Worm (Caenorhabditis elegans): ENCODE results near the gene mon-2.
A peak's percentile ranks its signal among the peaks of the same experiment; 100 is the strongest.

The mon-2 gene

ce11 chrIV:12086498-12086897 is 10.1 kb upstream of the mon-2 start (continued):
- peak; percentile 81 for TF ChIP-seq athp-1 (tag; optimal IDR thresholded peaks at IDR 0.05)
- TF ChIP-seq ztf-26 (tag; optimal IDR thresholded peaks at IDR 0.05), result peak; percentile 75

- no peak for TF ChIP-seq F57A8.1 (GFP tag; optimal IDR thresholded peaks at IDR 0.05)
- no peak for TF ChIP-seq egrh-3 (GFP tag; IDR thresholded peaks at IDR 0.05)
- no peak for TF ChIP-seq B0035.1 (tag; optimal IDR thresholded peaks at IDR 0.05)
- TF ChIP-seq dpff-1 (tag; optimal IDR thresholded peaks at IDR 0.05), result no peak
- peak; percentile 1 for TF ChIP-seq ama-1 (optimal IDR thresholded peaks at IDR 0.05)
- no peak for TF ChIP-seq ama-1 (GFP tag; optimal IDR thresholded peaks at IDR 0.05)
- peak; percentile 14 for TF ChIP-seq nhr-80 (tag; optimal IDR thresholded peaks at IDR 0.05)
- no peak for TF ChIP-seq attf-6 (GFP tag; IDR thresholded peaks at IDR 0.05)
- TF ChIP-seq F52B5.7 (tag; optimal IDR thresholded peaks at IDR 0.05), result peak; percentile 5
- TF ChIP-seq ccch-3 (GFP tag; optimal IDR thresholded peaks at IDR 0.05), result no peak
- TF ChIP-seq hlh-12 (tag; optimal IDR thresholded peaks at IDR 0.05), result no peak
- TF ChIP-seq cebp-2 (GFP tag; IDR thresholded peaks at IDR 0.05), result 0 out of 2 replicates have a peak, but pooled peaks have one; percentile 43
- no peak for TF ChIP-seq madf-8 (GFP tag; conservative IDR thresholded peaks at IDR 0.05)
- TF ChIP-seq cebp-1 (GFP tag; IDR thresholded peaks at IDR 0.05), result no peak
- peak; percentile 25 for TF ChIP-seq cebp-1 (tag; optimal IDR thresholded peaks at IDR 0.05)
- no peak for TF ChIP-seq C17E4.6 (GFP tag; IDR thresholded peaks at IDR 0.05)
- TF ChIP-seq hrde-1 (tag; optimal IDR thresholded peaks at IDR 0.05; ENCODE audit: borderline replicate concordance), result peak; percentile 19
- no peak for TF ChIP-seq nhr-179 (tag; optimal IDR thresholded peaks at IDR 0.05)
- 0 out of 2 replicates have a peak, but pooled peaks have one; percentile 10 for TF ChIP-seq Y56A3A.18 (GFP tag; IDR thresholded peaks at IDR 0.05)
- TF ChIP-seq lin-35 (GFP tag; optimal IDR thresholded peaks at IDR 0.05), result peak in 1 of 3 experiments; percentile 14
- no peak for TF ChIP-seq hmg-20 (GFP tag; IDR thresholded peaks at IDR 0.05)
- no peak for TF ChIP-seq nhr-120 (GFP tag; IDR thresholded peaks at IDR 0.05)
- TF ChIP-seq F39B2.1 (GFP tag; IDR thresholded peaks at IDR 0.05), result no peak
- peak; percentile 66 for TF ChIP-seq ekl-4 (GFP tag; IDR thresholded peaks at IDR 0.05)
- TF ChIP-seq attf-5 (GFP tag; optimal IDR thresholded peaks at IDR 0.05), result peak; percentile 8
- TF ChIP-seq B0336.3 (GFP tag; IDR thresholded peaks at IDR 0.05), result 0 out of 2 replicates have a peak, but pooled peaks have one; percentile 39
- TF ChIP-seq xnd-1 (tag; optimal IDR thresholded peaks at IDR 0.05), result no peak
- no peak for TF ChIP-seq ets-4 (GFP tag; optimal IDR thresholded peaks at IDR 0.05)
- peak; percentile 39 for TF ChIP-seq ceh-27 (GFP tag; optimal IDR thresholded peaks at IDR 0.05)
- peak; percentile 54; the same call in 1 of the 2 replicates for TF ChIP-seq hmg-1.2 (GFP tag; IDR thresholded peaks at IDR 0.05)
- no peak for TF ChIP-seq K12H6.12 (tag; optimal IDR thresholded peaks at IDR 0.05)
- TF ChIP-seq mcd-1 (GFP tag; IDR thresholded peaks at IDR 0.05), result peak; percentile 48; the same call in 1 of the 2 replicates
- no peak for TF ChIP-seq nfya-1 (tag; optimal IDR thresholded peaks at IDR 0.05; ENCODE audit: borderline replicate concordance, insufficient read depth)
- peak; percentile 35; the same call in 1 of the 2 replicates for TF ChIP-seq madf-6 (GFP tag; IDR thresholded peaks at IDR 0.05)
- TF ChIP-seq ztf-6 (GFP tag; IDR thresholded peaks at IDR 0.05), result no peak
- no peak for TF ChIP-seq mel-28 (tag; optimal IDR thresholded peaks at IDR 0.05; ENCODE audit: borderline replicate concordance)
- 0 out of 2 replicates have a peak, but pooled peaks have one; percentile 15 for TF ChIP-seq hsf-1 (GFP tag; IDR thresholded peaks at IDR 0.05)
- TF ChIP-seq him-1 (tag; optimal IDR thresholded peaks at IDR 0.05), result no peak
Measured at ce11 chrIV:12088898-12089297, 7.7 kb upstream of the mon-2 start.
